Worm (Caenorhabditis elegans): Measurements from ENCODE around the gene sax-1.

The sax-1 gene

DNA sequence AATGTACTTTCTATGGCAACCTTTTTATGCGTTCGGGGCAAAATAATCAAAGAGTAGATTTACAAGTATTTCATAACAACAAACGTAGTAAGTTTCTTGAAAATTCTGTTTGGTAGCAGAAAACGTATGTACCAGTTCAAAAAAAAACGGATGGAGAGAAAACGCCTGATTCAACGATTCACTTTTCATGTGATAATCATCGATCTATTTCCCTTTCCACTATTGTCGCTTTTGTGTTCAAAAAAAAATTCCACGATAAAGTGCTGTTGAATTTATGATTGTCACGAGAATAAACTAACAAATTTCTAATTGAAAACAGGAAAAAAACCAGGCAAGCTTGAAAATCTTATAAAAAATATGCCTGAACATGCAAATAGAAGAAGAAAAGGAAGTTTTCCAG is 45.9 kb upstream of the sax-1 start:
- TF ChIP-seq nhr-237 (tag; optimal IDR thresholded peaks at IDR 0.05): no peak
- TF ChIP-seq nhr-76 (tag; optimal IDR thresholded peaks at IDR 0.05): no peak
- no peak for TF ChIP-seq blmp-1 (tag; optimal IDR thresholded peaks at IDR 0.05)
- TF ChIP-seq nhr-12 (tag; optimal IDR thresholded peaks at IDR 0.05): no peak

- TF ChIP-seq drap-1 (GFP tag; optimal IDR thresholded peaks at IDR 0.05): peak; percentile 58
- TF ChIP-seq cnd-1 (tag; optimal IDR thresholded peaks at IDR 0.05): peak; percentile 62
- no peak for TF ChIP-seq elt-3 (tag; optimal IDR thresholded peaks at IDR 0.05)
- no peak for TF ChIP-seq bed-3 (GFP tag; optimal IDR thresholded peaks at IDR 0.05)
- TF ChIP-seq ham-2 (GFP tag; optimal IDR thresholded peaks at IDR 0.05): peak; percentile 65
- TF ChIP-seq ceh-39 (tag; optimal IDR thresholded peaks at IDR 0.05): no peak
- TF ChIP-seq ceh-43 (GFP tag; optimal IDR thresholded peaks at IDR 0.05): no peak
- peak; percentile 6 for TF ChIP-seq unc-62 (GFP tag; optimal IDR thresholded peaks at IDR 0.05)
- TF ChIP-seq mep-1 (tag; optimal IDR thresholded peaks at IDR 0.05): no peak
- TF ChIP-seq hlh-1 (tag; optimal IDR thresholded peaks at IDR 0.05): no peak
- TF ChIP-seq lin-13 (tag; optimal IDR thresholded peaks at IDR 0.05): peak; percentile 69
- peak; percentile 14 for TF ChIP-seq ces-1 (GFP tag; optimal IDR thresholded peaks at IDR 0.05)
- no peak for TF ChIP-seq nhr-2 (tag; optimal IDR thresholded peaks at IDR 0.05)
- no peak for TF ChIP-seq lin-32 (GFP tag; optimal IDR thresholded peaks at IDR 0.05)
- TF ChIP-seq lsy-2 (tag; optimal IDR thresholded peaks at IDR 0.05): no peak
- no peak for TF ChIP-seq tbx-8 (GFP tag; optimal IDR thresholded peaks at IDR 0.05)
- no peak for TF ChIP-seq blmp-1 (tag; optimal IDR thresholded peaks at IDR 0.05)
- no peak for TF ChIP-seq elt-1 (tag; optimal IDR thresholded peaks at IDR 0.05; ENCODE audit: borderline replicate concordance, insufficient read depth)
- peak; percentile 34 for TF ChIP-seq sem-2 (GFP tag; optimal IDR thresholded peaks at IDR 0.05)
- TF ChIP-seq ceh-83 (GFP tag; optimal IDR thresholded peaks at IDR 0.05): no peak
- TF ChIP-seq nhr-12 (tag; optimal IDR thresholded peaks at IDR 0.05): no peak
- TF ChIP-seq flh-1 (GFP tag; optimal IDR thresholded peaks at IDR 0.05): peak; percentile 2
- TF ChIP-seq ztf-11 (tag; optimal IDR thresholded peaks at IDR 0.05): no peak
- no peak for TF ChIP-seq nhr-28 (tag; optimal IDR thresholded peaks at IDR 0.05)
- TF ChIP-seq unc-39 (tag; optimal IDR thresholded peaks at IDR 0.05): no peak
- TF ChIP-seq unc-120 (tag; optimal IDR thresholded peaks at IDR 0.05; ENCODE audit: poor library complexity, severe bottlenecking): peak; percentile 33
- TF ChIP-seq snpc-4 (tag; optimal IDR thresholded peaks at IDR 0.05): no peak
- no peak for TF ChIP-seq zip-8 (tag; optimal IDR thresholded peaks at IDR 0.05)
- peak; percentile 73 for TF ChIP-seq sptf-1 (tag; optimal IDR thresholded peaks at IDR 0.05)
- peak; percentile 49 for TF ChIP-seq M03D4.4 (tag; optimal IDR thresholded peaks at IDR 0.05)
- TF ChIP-seq mab-5 (tag; optimal IDR thresholded peaks at IDR 0.05): no peak
- TF ChIP-seq nhr-76 (tag; optimal IDR thresholded peaks at IDR 0.05): no peak
- TF ChIP-seq pha-4 (tag; optimal IDR thresholded peaks at IDR 0.05): no peak
- TF ChIP-seq mls-2 (tag; optimal IDR thresholded peaks at IDR 0.05): peak; percentile 74
- no peak for TF ChIP-seq nhr-237 (tag; optimal IDR thresholded peaks at IDR 0.05)
These were observed 44.2 kb upstream of the sax-1 start for ce11 chrX:3694172-3694571.

- TF ChIP-seq drap-1 (GFP tag; optimal IDR thresholded peaks at IDR 0.05) (no peak), cnd-1 (tag; optimal IDR thresholded peaks at IDR 0.05) (no peak), lsy-2 (tag; optimal IDR thresholded peaks at IDR 0.05) (no peak), ces-1 (GFP tag; optimal IDR thresholded peaks at IDR 0.05) (no peak), nhr-12 (tag; optimal IDR thresholded peaks at IDR 0.05) (no peak), lin-13 (tag; optimal IDR thresholded peaks at IDR 0.05) (no peak), mls-2 (tag; optimal IDR thresholded peaks at IDR 0.05) (no peak)
These were observed 43.2 kb upstream of the sax-1 start, which contains the start of gene C02F12.8 for ce11 chrX:3693138-3693537. Gene C02F12.8, minus strand, starts transcription at chrX:3693238.

DNA sequence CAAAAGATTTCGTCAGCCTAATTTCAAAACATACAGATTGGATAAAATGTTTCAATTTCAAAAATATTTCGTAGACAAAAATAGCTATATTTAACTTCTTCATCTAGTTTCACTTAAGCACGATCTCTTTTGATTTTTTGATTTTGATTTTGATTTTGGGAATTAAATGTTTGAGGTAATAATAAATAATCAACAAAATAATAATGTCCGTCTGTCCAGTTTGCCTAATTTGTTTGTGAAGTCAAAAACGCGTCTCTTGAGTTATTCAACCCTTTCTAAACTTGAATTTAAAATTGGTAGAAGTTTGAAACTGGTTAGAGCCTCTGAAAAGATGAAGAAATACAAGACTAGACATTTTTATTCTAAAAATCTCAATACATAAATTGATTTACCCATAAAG is 39.9 kb upstream of the sax-1 start:
- TF ChIP-seq lin-32 (GFP tag; optimal IDR thresholded peaks at IDR 0.05) (no peak), elt-3 (tag; optimal IDR thresholded peaks at IDR 0.05) (no peak), ces-1 (GFP tag; optimal IDR thresholded peaks at IDR 0.05) (no peak), ceh-43 (GFP tag; optimal IDR thresholded peaks at IDR 0.05) (no peak), nhr-76 (tag; optimal IDR thresholded peaks at IDR 0.05) (no peak), unc-120 (tag; optimal IDR thresholded peaks at IDR 0.05; ENCODE audit: poor library complexity, severe bottlenecking) (no peak), nhr-28 (tag; optimal IDR thresholded peaks at IDR 0.05) (no peak)

Data from whole organism, mixed stage, embryonic.